Worm (Caenorhabditis elegans): ENCODE data around the gene ZK470.6.

DNA sequence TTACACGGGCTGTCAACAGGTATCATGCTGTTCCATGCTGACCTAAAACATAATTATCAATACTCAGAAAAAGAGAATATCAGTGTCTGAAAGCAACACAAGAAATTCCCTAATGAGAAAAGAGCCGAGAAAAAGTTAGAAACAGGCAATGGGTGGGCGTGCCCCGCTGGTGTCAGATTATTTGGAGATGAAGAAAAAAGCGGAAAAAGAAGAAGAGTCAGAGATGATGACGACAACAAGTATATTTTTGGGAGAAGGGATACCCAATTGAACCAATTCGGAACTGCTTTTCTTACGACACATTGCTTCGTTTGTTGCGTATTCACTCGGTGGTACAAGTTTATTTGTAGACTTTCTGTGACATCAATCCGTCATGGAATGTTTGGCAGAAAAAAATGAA lies 19.1 kb upstream of the ZK470.6 start, which contains the start of gene F20B6.4:
- TF ChIP-seq B0310.2 (tag; optimal IDR thresholded peaks at IDR 0.05) = no peak
- no peak for TF ChIP-seq hnd-1 (tag; optimal IDR thresholded peaks at IDR 0.05)
- TF ChIP-seq ama-1 (optimal IDR thresholded peaks at IDR 0.05) = no peak
- TF ChIP-seq flt-1 (GFP tag; IDR thresholded peaks at IDR 0.05) = no peak
- TF ChIP-seq sea-1 (GFP tag; conservative IDR thresholded peaks at IDR 0.05) = no peak
- TF ChIP-seq F13C5.2 (tag; optimal IDR thresholded peaks at IDR 0.05) = no peak
- no peak for TF ChIP-seq tbx-37 (GFP tag; conservative IDR thresholded peaks at IDR 0.05)
- TF ChIP-seq tbx-11 (GFP tag; IDR thresholded peaks at IDR 0.05) = no peak
- TF ChIP-seq pes-1 (GFP tag; IDR thresholded peaks at IDR 0.05) = no peak
- no peak for TF ChIP-seq scrt-1 (GFP tag; IDR thresholded peaks at IDR 0.05)
- no peak for TF ChIP-seq tra-4 (tag; optimal IDR thresholded peaks at IDR 0.05)
- TF ChIP-seq hmbx-1 (tag; optimal IDR thresholded peaks at IDR 0.05) = no peak

All from whole organism, early embryonic.